Worm (Caenorhabditis elegans): Measurements from ENCODE around the gene perm-4.

Gene perm-4

DNA sequence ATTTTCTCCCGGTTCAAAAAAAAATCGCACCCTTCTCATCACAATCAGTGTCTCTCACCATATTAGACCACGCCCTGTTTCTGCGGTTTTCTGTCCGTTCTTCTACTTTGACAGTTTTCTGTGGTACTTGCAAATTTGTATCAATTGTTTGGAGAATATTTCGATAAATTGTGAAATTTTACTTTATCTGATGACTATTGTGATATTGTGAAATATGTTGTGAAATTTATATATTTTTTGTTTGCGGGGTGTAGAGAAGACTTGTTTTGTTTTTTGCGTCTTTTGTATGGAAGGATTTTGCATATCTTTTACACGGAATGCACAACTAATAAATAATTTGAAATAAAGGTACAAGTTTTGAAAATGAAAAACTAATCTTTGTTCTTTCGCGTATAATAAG, 42.4 kb upstream of the perm-4 start:
- TF ChIP-seq R02D3.7 (tag; optimal IDR thresholded peaks at IDR 0.05), result no peak
- TF ChIP-seq ama-1 (optimal IDR thresholded peaks at IDR 0.05), result no peak
- TF ChIP-seq fkh-10 (GFP tag; optimal IDR thresholded peaks at IDR 0.05), result no peak
- TF ChIP-seq ZK546.5 (tag; optimal IDR thresholded peaks at IDR 0.05), result no peak
- TF ChIP-seq nhr-11 (tag; optimal IDR thresholded peaks at IDR 0.05), result no peak

DNA sequence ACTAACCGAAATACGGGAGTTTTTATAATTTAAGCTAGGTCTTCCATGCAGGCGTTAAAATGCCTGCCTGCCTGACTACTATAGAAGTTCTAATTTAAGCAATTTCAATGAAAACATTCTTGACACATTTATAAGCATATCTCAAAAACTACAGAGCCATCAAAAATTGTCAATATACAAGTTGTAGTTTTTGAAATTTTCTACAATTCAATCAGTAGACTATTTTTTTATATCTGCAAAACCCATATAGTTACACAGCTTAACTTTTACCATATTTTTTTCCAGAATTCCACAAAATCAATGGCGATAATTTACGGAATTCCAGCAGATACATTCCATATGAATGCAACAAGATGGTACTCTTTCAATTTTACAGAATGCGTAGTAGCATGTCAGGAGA, 38.2 kb upstream of the perm-4 start, which contains the start of gene C50A2.7:
Gene C50A2.7 (plus strand): TSS at position 301 of the 400 bp plus-strand sequence.
- TF ChIP-seq elt-1 (tag; optimal IDR thresholded peaks at IDR 0.05), result no peak
- no peak for TF ChIP-seq nhr-67 (tag; optimal IDR thresholded peaks at IDR 0.05)
- TF ChIP-seq ceh-16 (tag; optimal IDR thresholded peaks at IDR 0.05), result no peak
- no peak for TF ChIP-seq ztf-11 (tag; optimal IDR thresholded peaks at IDR 0.05)
- no peak for TF ChIP-seq mml-1 (tag; optimal IDR thresholded peaks at IDR 0.05)
- no peak for TF ChIP-seq nhr-43 (tag; optimal IDR thresholded peaks at IDR 0.05; ENCODE audit: poor library complexity, severe bottlenecking)
- TF ChIP-seq unc-62 (GFP tag; optimal IDR thresholded peaks at IDR 0.05), result no peak
- no peak for TF ChIP-seq fos-1 (tag; optimal IDR thresholded peaks at IDR 0.05)
- no peak for TF ChIP-seq nhr-77 (tag; optimal IDR thresholded peaks at IDR 0.05)
- TF ChIP-seq elt-2 (tag; optimal IDR thresholded peaks at IDR 0.05), result no peak
- no peak for TF ChIP-seq fkh-2 (tag; optimal IDR thresholded peaks at IDR 0.05)
- TF ChIP-seq ceh-82 (tag; optimal IDR thresholded peaks at IDR 0.05), result no peak

DNA sequence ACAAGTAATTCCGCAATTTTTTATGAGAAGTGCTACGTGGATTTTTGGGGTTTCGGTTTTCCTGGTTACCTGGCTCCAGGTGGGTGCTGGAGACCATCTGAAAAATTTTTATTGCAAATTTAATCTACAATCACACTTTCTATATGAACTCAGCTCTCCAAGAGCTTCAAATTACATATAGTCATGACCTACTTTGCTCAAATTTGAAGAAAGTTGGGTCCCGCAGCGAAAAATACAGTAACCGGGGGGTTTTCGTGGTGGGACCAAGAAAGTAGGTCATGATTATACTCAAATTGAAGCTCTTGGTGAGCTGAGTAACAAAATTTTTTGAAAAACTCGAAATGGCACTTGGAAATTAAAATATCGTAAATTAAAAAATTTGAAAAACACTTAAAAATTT, 35.5 kb upstream of the perm-4 start, which contains the start of gene ets-8:
Gene ets-8 (minus strand): TSS at position 101 of the 400 bp plus-strand sequence.
- no peak for TF ChIP-seq nhr-28 (tag; optimal IDR thresholded peaks at IDR 0.05)
- TF ChIP-seq ztf-11 (tag; optimal IDR thresholded peaks at IDR 0.05), result no peak
- no peak for TF ChIP-seq nhr-25 (tag; optimal IDR thresholded peaks at IDR 0.05)
- no peak for TF ChIP-seq mdl-1 (tag; optimal IDR thresholded peaks at IDR 0.05)
- TF ChIP-seq ceh-28 (tag; optimal IDR thresholded peaks at IDR 0.05), result no peak
- TF ChIP-seq elt-2 (tag; optimal IDR thresholded peaks at IDR 0.05), result no peak
- TF ChIP-seq jun-1 (tag; optimal IDR thresholded peaks at IDR 0.05), result no peak
- TF ChIP-seq nhr-43 (tag; optimal IDR thresholded peaks at IDR 0.05; ENCODE audit: poor library complexity, severe bottlenecking), result no peak
- no peak for TF ChIP-seq unc-62 (GFP tag; optimal IDR thresholded peaks at IDR 0.05)
- TF ChIP-seq fkh-2 (tag; optimal IDR thresholded peaks at IDR 0.05), result no peak
- TF ChIP-seq lin-39 (tag; optimal IDR thresholded peaks at IDR 0.05), result no peak
- no peak for TF ChIP-seq elt-3 (tag; optimal IDR thresholded peaks at IDR 0.05)
- no peak for TF ChIP-seq ztf-4 (tag; optimal IDR thresholded peaks at IDR 0.05)
- no peak for TF ChIP-seq eor-1 (tag; optimal IDR thresholded peaks at IDR 0.05)
- TF ChIP-seq fkh-10 (GFP tag; optimal IDR thresholded peaks at IDR 0.05), result no peak
- no peak for TF ChIP-seq nhr-76 (tag; optimal IDR thresholded peaks at IDR 0.05)
- no peak for TF ChIP-seq egl-27 (tag; optimal IDR thresholded peaks at IDR 0.05)
- TF ChIP-seq ZK546.5 (tag; optimal IDR thresholded peaks at IDR 0.05), result no peak
- no peak for TF ChIP-seq pha-4 (tag; optimal IDR thresholded peaks at IDR 0.05)
- TF ChIP-seq mml-1 (tag; optimal IDR thresholded peaks at IDR 0.05), result no peak

DNA sequence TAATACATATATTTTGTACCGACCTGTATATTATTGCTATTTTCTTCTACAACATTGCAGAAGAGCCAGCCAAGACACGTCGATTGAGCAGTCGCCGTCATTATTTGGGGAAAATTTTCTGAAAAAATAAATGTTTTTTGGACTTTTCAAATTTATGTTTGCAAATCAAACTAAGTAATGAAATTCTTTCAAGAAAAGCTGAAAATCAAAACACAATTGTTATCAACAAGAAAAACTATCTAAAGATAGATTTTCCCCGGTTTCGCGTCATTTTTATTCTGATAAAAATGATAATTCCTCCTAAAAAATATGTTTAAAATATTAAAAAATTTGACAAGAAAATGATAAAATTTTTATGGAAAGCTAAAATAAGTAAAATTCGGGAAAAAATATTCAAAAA, 33.0 kb upstream of the perm-4 start, which contains the start of gene C50A2.3:
Gene C50A2.3 (minus strand): TSS at position 101 of the 400 bp plus-strand sequence.
- TF ChIP-seq sea-2 (GFP tag; optimal IDR thresholded peaks at IDR 0.05) (no peak), zag-1 (tag; optimal IDR thresholded peaks at IDR 0.05) (no peak), tbx-2 (tag; optimal IDR thresholded peaks at IDR 0.05) (no peak), lin-15B (tag; optimal IDR thresholded peaks at IDR 0.05) (no peak), ceh-9 (tag; optimal IDR thresholded peaks at IDR 0.05) (no peak), daf-12 (tag; optimal IDR thresholded peaks at IDR 0.05) (no peak)

DNA sequence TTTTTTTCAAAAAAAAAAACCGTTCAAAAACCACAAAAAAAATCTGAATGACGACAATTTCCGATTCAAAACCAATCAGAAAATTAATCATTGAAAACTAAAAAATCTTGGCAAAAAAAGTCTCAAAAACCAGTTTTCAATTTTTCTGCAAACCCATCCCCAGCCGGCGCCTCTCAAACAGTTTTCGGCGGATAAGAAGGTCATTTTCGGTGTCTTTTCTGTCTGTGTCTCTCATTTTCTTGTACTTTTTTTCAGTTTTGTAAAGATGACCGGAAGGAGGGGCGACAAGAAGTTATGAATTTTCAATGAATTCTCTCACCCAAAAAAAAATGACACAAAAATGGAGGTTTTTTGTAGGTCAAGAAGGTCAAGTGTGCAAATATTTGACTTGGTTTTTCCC, 30.3 kb upstream of the perm-4 start:
- TF ChIP-seq lin-15B (tag; optimal IDR thresholded peaks at IDR 0.05) (no peak), nhr-25 (tag; optimal IDR thresholded peaks at IDR 0.05) (peak; percentile 29)
